Fruit fly (Drosophila melanogaster): Measurements from ENCODE around the gene Syx4.

The Syx4 gene

DNA sequence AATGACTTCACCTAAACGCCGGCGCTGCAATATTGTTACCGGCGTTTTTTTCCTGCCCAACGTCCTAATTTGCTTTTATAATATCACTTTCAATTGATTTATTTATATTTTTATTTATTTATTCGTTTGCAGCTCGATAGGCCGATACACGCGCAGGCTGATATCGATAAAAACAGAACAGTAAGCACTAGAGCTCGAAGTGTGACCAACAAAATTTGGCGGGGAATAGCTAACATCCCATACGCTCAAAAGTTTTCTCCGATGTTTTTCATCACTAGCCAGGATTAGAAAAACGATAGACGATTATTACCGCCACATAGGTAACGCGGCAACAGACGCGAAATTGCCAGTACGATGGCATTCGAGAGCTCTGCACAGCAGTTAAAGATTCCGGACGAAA lies 30.1 kb downstream of the Syx4 start, which contains the start of the genes CG2685 and CG2694:
Gene CG2685 (minus strand): TSS at position 185 of the 400 bp plus-strand sequence.
Gene CG2694 (plus strand): TSS at position 304 of the 400 bp plus-strand sequence.
- TF ChIP-seq D1 (tag; optimal IDR thresholded peaks at IDR 0.05) (no peak), CG34367 (tag; optimal IDR thresholded peaks at IDR 0.05) (no peak), CG12605 (GFP tag; IDR thresholded peaks at IDR 0.05) (no peak), Ets98B (GFP tag; IDR thresholded peaks at IDR 0.05) (no peak), Pif1B (GFP tag; optimal IDR thresholded peaks at IDR 0.05) (no peak), EcR (GFP tag; optimal IDR thresholded peaks at IDR 0.05) (no peak), CG14655 (GFP tag; optimal IDR thresholded peaks at IDR 0.05) (no peak), CG10348 (GFP tag; IDR thresholded peaks at IDR 0.05) (no peak), CG8159 (tag; optimal IDR thresholded peaks at IDR 0.05) (no peak), fd96Ca (GFP tag; IDR thresholded peaks at IDR 0.05) (no peak), Pif1A (GFP tag; optimal IDR thresholded peaks at IDR 0.05) (no peak), CG17806 (tag; optimal IDR thresholded peaks at IDR 0.05) (no peak), Snoo (tag; optimal IDR thresholded peaks at IDR 0.05) (no peak), gl (tag; optimal IDR thresholded peaks at IDR 0.05) (no peak), CG9948 (tag; optimal IDR thresholded peaks at IDR 0.05) (no peak), CG15710 (tag; optimal IDR thresholded peaks at IDR 0.05) (no peak)

DNA sequence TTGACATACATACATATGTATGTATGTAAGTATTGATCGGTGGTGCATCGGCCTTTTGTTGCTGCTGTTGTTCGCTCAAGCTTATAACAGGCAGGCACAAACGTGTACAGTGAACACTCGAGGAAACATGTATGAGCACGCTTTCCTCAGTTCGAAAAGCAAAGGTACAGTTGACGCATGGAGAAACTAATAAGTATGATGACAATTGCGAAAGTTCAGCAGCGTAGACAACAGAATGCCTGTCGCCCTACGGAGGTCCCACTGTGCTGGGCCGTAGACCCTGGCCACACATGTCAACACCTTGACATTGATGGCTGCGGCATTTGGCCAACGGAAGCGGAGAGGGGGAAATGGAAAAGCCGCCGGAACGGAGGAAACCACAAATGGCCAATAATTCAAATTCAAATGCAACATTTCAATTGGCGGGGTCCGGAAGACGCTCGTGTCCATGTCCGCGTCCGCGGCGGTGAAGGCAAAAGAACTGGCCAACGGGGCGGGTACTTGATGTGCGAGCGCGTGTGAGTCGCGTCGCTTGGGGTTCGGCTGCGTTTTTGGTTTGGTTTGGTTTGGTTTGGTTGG lies 35.6 kb downstream of the Syx4 start, which contains the start of gene CG2681:
Gene CG2681 (plus strand): TSS at position 529 of the 579 bp plus-strand sequence.
- TF ChIP-seq fd96Ca (GFP tag; IDR thresholded peaks at IDR 0.05) (peak; percentile 61), CG9948 (tag; optimal IDR thresholded peaks at IDR 0.05) (no peak), CG12605 (GFP tag; IDR thresholded peaks at IDR 0.05) (0 out of 2 replicates have a peak, but pooled peaks have one; percentile 34), CG4496 (GFP tag; IDR thresholded peaks at IDR 0.05) (peak; percentile 81), Ets98B (GFP tag; IDR thresholded peaks at IDR 0.05) (peak; percentile 47), CG10348 (GFP tag; IDR thresholded peaks at IDR 0.05) (peak; percentile 26; the same call in 1 of the 2 replicates), Pif1A (GFP tag; optimal IDR thresholded peaks at IDR 0.05) (no peak)

DNA sequence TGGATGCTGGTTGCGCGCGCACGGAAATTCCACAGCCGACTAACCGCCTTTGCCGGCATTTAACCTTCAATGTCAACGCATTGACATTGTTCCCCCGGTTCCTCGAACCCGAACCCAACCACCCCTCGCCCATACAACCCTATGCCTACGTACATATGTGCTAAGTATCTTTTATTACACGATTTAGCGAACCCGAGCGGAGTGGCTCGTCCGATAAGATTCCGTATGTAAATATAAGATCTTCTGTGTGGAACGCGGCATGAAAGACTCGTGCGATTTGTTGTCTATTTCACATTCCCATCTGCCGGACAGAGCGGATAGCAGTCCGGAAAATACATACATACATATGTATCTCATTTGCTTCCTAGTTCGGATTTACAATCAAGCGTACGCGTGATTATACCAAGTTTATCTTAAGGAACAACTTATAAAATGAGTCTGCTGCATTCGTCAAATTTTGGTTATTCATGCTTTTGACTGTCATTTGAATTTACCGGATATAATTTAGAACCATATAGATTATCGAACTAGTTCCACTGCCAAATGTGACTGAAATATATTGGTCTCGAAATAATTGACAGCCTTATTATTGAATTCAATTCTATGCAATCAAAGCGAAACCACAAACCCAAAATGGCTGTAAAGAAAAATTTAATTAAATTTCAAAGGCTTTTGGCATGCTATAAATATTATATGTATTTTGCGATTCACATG lies 36.3 kb downstream of the Syx4 start, which contains the start of gene CG2680:
Gene CG2680 (minus strand): TSS at position 51 of the 714 bp plus-strand sequence.
- TF ChIP-seq CG13204 (GFP tag; optimal IDR thresholded peaks at IDR 0.05), result no peak
- no peak for TF ChIP-seq gl (tag; optimal IDR thresholded peaks at IDR 0.05)
- no peak for TF ChIP-seq CG8159 (tag; optimal IDR thresholded peaks at IDR 0.05)
- TF ChIP-seq EcR (GFP tag; optimal IDR thresholded peaks at IDR 0.05), result peak; percentile 24
- no peak for TF ChIP-seq Pif1A (GFP tag; optimal IDR thresholded peaks at IDR 0.05)

DNA sequence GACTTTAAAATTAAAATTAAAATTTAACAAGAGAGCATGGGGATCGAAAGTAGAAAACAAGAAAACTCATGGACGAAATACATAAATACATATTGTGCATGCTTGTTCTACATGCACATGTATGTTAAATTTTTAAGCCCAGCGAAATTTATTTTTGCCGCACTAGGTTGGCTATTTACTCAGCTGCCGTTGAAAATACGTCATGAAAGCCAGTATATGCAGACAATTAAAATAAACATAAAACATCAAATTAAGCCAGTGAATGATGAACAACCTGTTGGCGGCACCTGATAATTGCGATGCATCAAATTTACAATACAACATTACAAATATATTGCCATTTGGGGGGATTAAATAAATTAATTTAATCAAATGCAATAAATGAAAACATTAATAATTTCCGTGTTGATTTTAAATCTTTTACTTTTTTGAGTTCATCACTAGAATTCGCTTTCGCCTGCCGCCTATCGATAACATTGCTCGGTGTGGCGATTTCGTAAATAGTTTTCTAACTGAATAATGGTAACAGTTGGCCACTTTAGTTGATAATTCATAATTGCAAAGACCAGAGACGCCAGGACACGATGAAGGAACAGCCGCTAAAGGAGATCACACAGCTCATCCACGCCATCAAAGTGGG lies 39.6 kb downstream of the Syx4 start, which contains the start of gene eIF2Bbeta:
Gene eIF2Bbeta (plus strand): TSS at position 438 of the 640 bp plus-strand sequence.
- TF ChIP-seq gl (tag; optimal IDR thresholded peaks at IDR 0.05) (no peak), CG17806 (tag; optimal IDR thresholded peaks at IDR 0.05) (no peak), CG8301 (tag; optimal IDR thresholded peaks at IDR 0.05) (no peak), CG32121 (GFP tag; IDR thresholded peaks at IDR 0.05) (no peak), CG15710 (tag; optimal IDR thresholded peaks at IDR 0.05) (no peak), CG4496 (GFP tag; IDR thresholded peaks at IDR 0.05) (no peak; the same call in 2 of the 3 replicates), CG12605 (GFP tag; IDR thresholded peaks at IDR 0.05) (no peak)

DNA sequence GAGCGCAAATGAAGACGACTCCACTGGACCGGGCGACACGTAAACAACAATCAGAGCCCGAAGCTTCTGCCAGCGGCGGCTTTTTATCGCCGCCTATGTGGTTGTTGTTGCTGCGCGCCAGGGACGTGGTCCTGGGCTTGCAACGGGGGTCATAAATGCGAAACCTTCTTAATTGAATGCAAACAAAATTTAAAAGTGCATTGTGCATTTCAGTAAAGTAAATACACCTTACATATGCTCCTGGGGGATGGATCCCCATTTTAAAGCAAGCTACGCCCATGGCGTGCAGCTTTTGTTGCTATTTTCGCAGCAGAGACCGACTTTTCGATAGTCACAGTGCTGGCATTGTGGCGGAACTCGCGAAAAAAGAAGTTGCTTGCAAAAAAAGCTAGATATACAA lies 40.2 kb downstream of the Syx4 start, which contains the start of gene Ugalt:
Gene Ugalt (minus strand): TSS at position 160 of the 400 bp plus-strand sequence.
- TF ChIP-seq CG9948 (tag; optimal IDR thresholded peaks at IDR 0.05), result peak; percentile 100
- TF ChIP-seq CG4496 (GFP tag; IDR thresholded peaks at IDR 0.05), result peak; percentile 100
- TF ChIP-seq CG12605 (GFP tag; IDR thresholded peaks at IDR 0.05), result peak; percentile 100
- TF ChIP-seq CG17806 (tag; optimal IDR thresholded peaks at IDR 0.05), result peak; percentile 100
- peak; percentile 100 for TF ChIP-seq CG32121 (GFP tag; IDR thresholded peaks at IDR 0.05)
- TF ChIP-seq CG8301 (tag; optimal IDR thresholded peaks at IDR 0.05), result peak; percentile 100
- TF ChIP-seq CG34367 (tag; optimal IDR thresholded peaks at IDR 0.05), result peak; percentile 100
- TF ChIP-seq D1 (tag; optimal IDR thresholded peaks at IDR 0.05), result peak; percentile 100
- TF ChIP-seq Pif1B (GFP tag; optimal IDR thresholded peaks at IDR 0.05), result peak; percentile 100
- TF ChIP-seq Snoo (tag; optimal IDR thresholded peaks at IDR 0.05), result peak; percentile 100
- TF ChIP-seq CG8159 (tag; optimal IDR thresholded peaks at IDR 0.05), result peak; percentile 100
- TF ChIP-seq Pif1A (GFP tag; optimal IDR thresholded peaks at IDR 0.05), result peak; percentile 100
- peak; percentile 100 for TF ChIP-seq CG10348 (GFP tag; IDR thresholded peaks at IDR 0.05)
- TF ChIP-seq Ets98B (GFP tag; IDR thresholded peaks at IDR 0.05), result peak; percentile 100
- TF ChIP-seq rn (GFP tag; IDR thresholded peaks at IDR 0.05), result peak; percentile 100
- TF ChIP-seq fd96Ca (GFP tag; IDR thresholded peaks at IDR 0.05), result peak; percentile 100
- peak; percentile 100 for TF ChIP-seq CG14655 (GFP tag; optimal IDR thresholded peaks at IDR 0.05)
- TF ChIP-seq CG15710 (tag; optimal IDR thresholded peaks at IDR 0.05), result peak; percentile 100
- peak; percentile 83 for TF ChIP-seq EcR (GFP tag; optimal IDR thresholded peaks at IDR 0.05)
- TF ChIP-seq gl (tag; optimal IDR thresholded peaks at IDR 0.05), result peak; percentile 100
- TF ChIP-seq CG13204 (GFP tag; optimal IDR thresholded peaks at IDR 0.05), result peak; percentile 100

Measured in whole organism, pupa.